Fruit fly (Drosophila melanogaster) whole organism, prepupa: Measurements from ENCODE around the gene CG32161.

Source experiments
- Blimp-1 ChIP-seq: fragments of 200-800 bp; sonication (Bioruptor generic); optimal IDR thresholded peaks from 3 replicates; lab custom pipeline; 2017; ENCODE audit warnings: missing biosample characterization, missing genetic modification characterization, mild to moderate bottlenecking, moderate library complexity, missing genetic modification reagents
- CG10631 ChIP-seq: fragments of 200-800 bp; sonication (Bioruptor generic); optimal IDR thresholded peaks from 2 replicates; lab custom pipeline; 2016; ENCODE audit warnings: missing biosample characterization, missing genetic modification characterization
- CG10669 ChIP-seq: fragments of 200-800 bp; sonication (Bioruptor generic); optimal IDR thresholded peaks from 3 replicates; lab custom pipeline; 2018; ENCODE audit warnings: missing biosample characterization, mild to moderate bottlenecking, missing genetic modification characterization, moderate library complexity
- CG11902 ChIP-seq: fragments of 200-800 bp; sonication (Bioruptor generic); optimal IDR thresholded peaks from 3 replicates; lab custom pipeline; 2016; ENCODE audit warnings: missing biosample characterization, missing genetic modification characterization
- CG15336 ChIP-seq: fragments of 200-800 bp; sonication (Bioruptor generic); IDR thresholded peaks from 2 replicates; pipeline ENCODE4 v1.3.6; 2022; ENCODE audit warnings: missing biosample characterization, missing genetic modification characterization
- CG31627 ChIP-seq: fragments of 200-800 bp; sonication (Bioruptor generic); optimal IDR thresholded peaks from 3 replicates; lab custom pipeline; 2016; ENCODE audit warnings: missing biosample characterization, missing genetic modification characterization
- CG6163 ChIP-seq: fragments of 200-800 bp; sonication (Bioruptor generic); IDR thresholded peaks from 3 replicates; pipeline ENCODE4 v1.3.6; 2022; ENCODE audit warnings: missing biosample characterization, missing genetic modification characterization
- CG6276 ChIP-seq: fragments of 200-800 bp; sonication (Bioruptor generic); optimal IDR thresholded peaks from 2 replicates; lab custom pipeline; 2017; ENCODE audit warnings: missing biosample characterization, mild to moderate bottlenecking, missing genetic modification characterization
- CG6808 ChIP-seq: fragments of 200-800 bp; sonication (Bioruptor generic); optimal IDR thresholded peaks from 3 replicates; lab custom pipeline; 2017; ENCODE audit warnings: missing biosample characterization, missing genetic modification characterization, mild to moderate bottlenecking, moderate library complexity, missing genetic modification reagents
- CG7368 ChIP-seq: fragments of 200-800 bp; sonication (Bioruptor generic); optimal IDR thresholded peaks from 3 replicates; lab custom pipeline; 2016; ENCODE audit warnings: missing biosample characterization, missing genetic modification characterization
- CG8119 ChIP-seq: fragments of 200-800 bp; sonication (Bioruptor generic); IDR thresholded peaks from 3 replicates; pipeline ENCODE4 v1.3.6; 2022; ENCODE audit warnings: missing biosample characterization, missing genetic modification characterization
- CG8319 ChIP-seq: fragments of 200-800 bp; sonication (Bioruptor generic); optimal IDR thresholded peaks from 3 replicates; lab custom pipeline; 2016; ENCODE audit warnings: missing biosample characterization, missing genetic modification characterization
- CG8632 ChIP-seq: fragments of 200-800 bp; sonication (Bioruptor generic); optimal IDR thresholded peaks from 3 replicates; lab custom pipeline; 2016; ENCODE audit warnings: missing biosample characterization, missing genetic modification characterization
- Ets21C ChIP-seq: fragments of 200-800 bp; sonication (Bioruptor generic); optimal IDR thresholded peaks from 3 replicates; lab custom pipeline; 2016; ENCODE audit warnings: missing biosample characterization, missing genetic modification characterization
- Hr38 ChIP-seq: sonication (Bioruptor generic); optimal IDR thresholded peaks from 2 replicates; lab custom pipeline; 2016; ENCODE audit warnings: missing biosample characterization, missing genetic modification characterization
- Hr4 ChIP-seq: fragments of 200-800 bp; sonication (Bioruptor generic); optimal IDR thresholded peaks from 3 replicates; lab custom pipeline; 2016; ENCODE audit warnings: missing biosample characterization, missing genetic modification characterization
- Lpt ChIP-seq: fragments of 200-800 bp; sonication (Bioruptor generic); optimal IDR thresholded peaks from 3 replicates; lab custom pipeline; 2016; ENCODE audit warnings: missing biosample characterization, missing genetic modification characterization
- Smox ChIP-seq: fragments of 200-800 bp; sonication (Bioruptor generic); optimal IDR thresholded peaks from 3 replicates; lab custom pipeline; 2016; ENCODE audit warnings: missing biosample characterization, missing genetic modification characterization
- Sox102F ChIP-seq: fragments of 200-800 bp; sonication (Bioruptor generic); optimal IDR thresholded peaks from 2 replicates; lab custom pipeline; 2016; ENCODE audit warnings: missing biosample characterization, mild to moderate bottlenecking, missing genetic modification characterization
- Sox14 ChIP-seq: fragments of 200-800 bp; sonication (Bioruptor generic); optimal IDR thresholded peaks from 3 replicates; lab custom pipeline; 2016; ENCODE audit warnings: missing biosample characterization, missing genetic modification characterization
- achi ChIP-seq: fragments of 200-800 bp; sonication (Bioruptor generic); optimal IDR thresholded peaks from 3 replicates; lab custom pipeline; 2016; ENCODE audit warnings: missing biosample characterization, missing genetic modification characterization
- dsx ChIP-seq: fragments of 200-800 bp; optimal IDR thresholded peaks from 3 replicates; lab custom pipeline; 2019; ENCODE audit warnings: missing biosample characterization, mild to moderate bottlenecking, missing genetic modification characterization, moderate library complexity; ENCODE audit not compliant: poor library complexity, severe bottlenecking
- eg ChIP-seq: fragments of 200-800 bp; sonication (Bioruptor generic); IDR thresholded peaks from 3 replicates; pipeline ENCODE4 v1.3.6; 2022; ENCODE audit warnings: missing biosample characterization, missing genetic modification characterization
- esn ChIP-seq: fragments of 200-800 bp; sonication (Bioruptor generic); optimal IDR thresholded peaks from 2 replicates; lab custom pipeline; 2016; ENCODE audit warnings: missing biosample characterization, mild to moderate bottlenecking, missing genetic modification characterization, moderate library complexity
- fd59A ChIP-seq: fragments of 200-800 bp; sonication (Bioruptor generic); optimal IDR thresholded peaks from 2 replicates; lab custom pipeline; 2017; ENCODE audit warnings: missing biosample characterization, mild to moderate bottlenecking, missing genetic modification characterization, missing genetic modification reagents
- fkh ChIP-seq: fragments of 200-800 bp; sonication (Bioruptor generic); optimal IDR thresholded peaks from 3 replicates; lab custom pipeline; 2017; ENCODE audit warnings: missing biosample characterization, mild to moderate bottlenecking, missing genetic modification characterization, moderate library complexity
- net ChIP-seq: fragments of 200-800 bp; sonication (Bioruptor generic); optimal IDR thresholded peaks from 3 replicates; lab custom pipeline; 2016; ENCODE audit warnings: missing biosample characterization, missing genetic modification characterization
- pdm3 ChIP-seq: fragments of 200-800 bp; sonication (Bioruptor generic); optimal IDR thresholded peaks from 3 replicates; lab custom pipeline; 2016; ENCODE audit warnings: missing biosample characterization, missing genetic modification characterization
- spab ChIP-seq: fragments of 200-800 bp; sonication (Bioruptor generic); optimal IDR thresholded peaks from 2 replicates; lab custom pipeline; 2017; ENCODE audit warnings: missing biosample characterization, mild to moderate bottlenecking, missing genetic modification characterization, missing genetic modification reagents
- ss ChIP-seq, 2 experiments: fragments of 200-800 bp; sonication (Bioruptor generic); optimal IDR thresholded peaks; 2 replicates in 1 of 2; 3 replicates in 1 of 2; lab custom pipeline; 2017 to 2018; ENCODE audit warnings: mild to moderate bottlenecking in 2 of 2, missing biosample characterization in 2 of 2, missing genetic modification characterization in 2 of 2, moderate library complexity in 1 of 2
- topi ChIP-seq: fragments of 200-800 bp; sonication (Bioruptor generic); optimal IDR thresholded peaks from 3 replicates; lab custom pipeline; 2016; ENCODE audit warnings: missing biosample characterization, missing genetic modification characterization
- vri ChIP-seq: fragments of 200-800 bp; sonication (Bioruptor generic); optimal IDR thresholded peaks from 3 replicates; lab custom pipeline; 2016; ENCODE audit warnings: missing biosample characterization, mild to moderate bottlenecking, missing genetic modification characterization

CG32161 gene

dm6 chr3L:16862958-16863357, 16.9 kb downstream of the CG32161 start, which contains the start of gene CG9951:
TSS of gene CG9951 (plus strand) at chr3L:16863164.
- TF ChIP-seq fd59A (GFP tag; lab: Kevin White, UChicago) (no peak), spab (GFP tag; lab: Kevin White, UChicago) (no peak), fkh (GFP tag; lab: Kevin White, UChicago) (peak; percentile 38)

- TF ChIP-seq CG11902 (GFP tag; lab: Kevin White, UChicago), result no peak
- no peak for TF ChIP-seq pdm3 (GFP tag; lab: Kevin White, UChicago)
- 0 out of 3 replicates have a peak, but pooled peaks have one; percentile 9 for TF ChIP-seq eg (GFP tag; lab: Robert Waterston, UW)
- peak; percentile 5 for TF ChIP-seq Lpt (GFP tag; lab: Kevin White, UChicago)
- TF ChIP-seq spab (GFP tag; lab: Kevin White, UChicago), result no peak
- no peak for TF ChIP-seq CG31627 (GFP tag; lab: Kevin White, UChicago)
- no peak for TF ChIP-seq topi (GFP tag; lab: Kevin White, UChicago)
- 0 out of 2 replicates have a peak, but pooled peaks have one; percentile 33 for TF ChIP-seq CG15336
- TF ChIP-seq CG6163 (GFP tag; lab: Robert Waterston, UW), result peak; percentile 19; the same call in 1 of the 3 replicates
- TF ChIP-seq CG7368 (GFP tag; lab: Kevin White, UChicago), result no peak
- no peak for TF ChIP-seq CG10669 (GFP tag; lab: Kevin White, UChicago)
- peak in 1 of 2 experiments; percentile 88 for TF ChIP-seq ss (GFP tag; optimal IDR thresholded peaks at IDR 0.05; lab: Kevin White, UChicago)
- no peak for TF ChIP-seq CG8632 (GFP tag; lab: Kevin White, UChicago)
- peak; percentile 30 for TF ChIP-seq esn
- TF ChIP-seq Blimp-1 (GFP tag; lab: Kevin White, UChicago), result peak; percentile 12
- TF ChIP-seq dsx (GFP tag; lab: Kevin White, UChicago), result peak; percentile 37
Measured at dm6 chr3L:16865123-16865831, 19.2 kb downstream of the CG32161 start, which contains the start of gene Lmpt. TSS of gene Lmpt (plus strand) at chr3L:16865295.

- TF ChIP-seq Lpt (GFP tag; lab: Kevin White, UChicago) (no peak), CG6276 (no peak), CG6808 (GFP tag; lab: Kevin White, UChicago) (no peak), Hr38 (GFP tag; lab: Kevin White, UChicago) (no peak), Ets21C (GFP tag; lab: Kevin White, UChicago) (no peak), CG8632 (GFP tag; lab: Kevin White, UChicago) (no peak), pdm3 (GFP tag; lab: Kevin White, UChicago) (no peak), topi (GFP tag; lab: Kevin White, UChicago) (no peak), net (GFP tag; lab: Kevin White, UChicago) (no peak), Smox (no peak), Sox14 (GFP tag; lab: Kevin White, UChicago) (no peak), CG8319 (GFP tag; lab: Kevin White, UChicago) (no peak), fd59A (GFP tag; lab: Kevin White, UChicago) (no peak), CG10631 (GFP tag; lab: Kevin White, UChicago) (no peak), Hr4 (no peak), achi (GFP tag; lab: Kevin White, UChicago) (no peak), CG8119 (no peak), CG10669 (GFP tag; lab: Kevin White, UChicago) (no peak), Sox102F (GFP tag; lab: Kevin White, UChicago) (no peak)
- TF ChIP-seq, all 60 proteins: peak for 0
Measured at dm6 chr3L:16865832-16866163, 19.8 kb downstream of the CG32161 start.

dm6 chr3L:16867190-16867589, 21.2 kb downstream of the CG32161 start:
- TF ChIP-seq topi (GFP tag; lab: Kevin White, UChicago) (no peak), vri (GFP tag; lab: Kevin White, UChicago) (peak; percentile 77)
